Fruit fly (Drosophila melanogaster) Kc167 (cell line): Measurements from ENCODE around the gene Inx7.

Experiments
- Myc ChIP-seq: fragments of >200 bp; optimal IDR thresholded peaks from 2 replicates; lab custom pipeline; 2017; ENCODE audit warnings: missing external identifiers
- Sin3A ChIP-seq: fragments of >200 bp; optimal IDR thresholded peaks from 2 replicates; lab custom pipeline; 2018; ENCODE audit warnings: missing external identifiers
- h ChIP-seq: fragments of >200 bp; optimal IDR thresholded peaks from 3 replicates; lab custom pipeline; 2018; ENCODE audit warnings: missing external identifiers
- insv ChIP-seq: fragments of >200 bp; optimal IDR thresholded peaks from 3 replicates; lab custom pipeline; 2018; ENCODE audit warnings: missing external identifiers
- psq ChIP-seq: fragments of >200 bp; optimal IDR thresholded peaks from 2 replicates; lab custom pipeline; 2017; ENCODE audit warnings: missing external identifiers
- ttk ChIP-seq: sonication (Bioruptor generic); optimal IDR thresholded peaks from 2 replicates; lab custom pipeline; 2017; ENCODE audit warnings: missing external identifiers

Gene Inx7

DNA sequence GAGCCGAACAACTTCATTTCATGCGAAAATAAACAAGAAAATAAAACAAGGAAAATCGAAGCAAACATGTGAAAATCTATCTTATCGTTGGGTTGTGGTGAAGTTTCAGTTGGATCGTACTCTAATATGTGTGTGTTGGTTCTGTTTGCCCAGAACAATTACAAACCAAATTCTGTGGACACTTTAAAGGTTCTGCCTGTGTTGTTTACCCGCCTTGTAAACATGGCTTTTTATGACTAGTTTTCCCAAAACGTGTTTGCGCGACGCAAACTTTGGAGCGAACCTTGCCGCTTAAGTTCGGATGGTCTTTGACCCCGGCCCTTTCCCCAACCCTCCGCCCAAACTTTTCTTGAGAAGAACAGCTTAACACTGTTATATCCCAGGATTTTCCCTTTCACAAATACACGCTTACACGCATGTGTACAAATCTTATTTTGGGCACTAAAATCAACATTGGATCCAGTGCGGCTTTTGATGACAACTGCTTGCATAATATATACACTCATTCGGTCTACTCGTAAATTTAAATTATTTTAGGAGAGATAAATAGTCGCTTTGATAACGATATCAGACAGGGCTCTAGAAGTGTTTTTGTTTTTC is 10.8 kb upstream of the Inx7 start:
- TF ChIP-seq Sin3A: no peak

DNA sequence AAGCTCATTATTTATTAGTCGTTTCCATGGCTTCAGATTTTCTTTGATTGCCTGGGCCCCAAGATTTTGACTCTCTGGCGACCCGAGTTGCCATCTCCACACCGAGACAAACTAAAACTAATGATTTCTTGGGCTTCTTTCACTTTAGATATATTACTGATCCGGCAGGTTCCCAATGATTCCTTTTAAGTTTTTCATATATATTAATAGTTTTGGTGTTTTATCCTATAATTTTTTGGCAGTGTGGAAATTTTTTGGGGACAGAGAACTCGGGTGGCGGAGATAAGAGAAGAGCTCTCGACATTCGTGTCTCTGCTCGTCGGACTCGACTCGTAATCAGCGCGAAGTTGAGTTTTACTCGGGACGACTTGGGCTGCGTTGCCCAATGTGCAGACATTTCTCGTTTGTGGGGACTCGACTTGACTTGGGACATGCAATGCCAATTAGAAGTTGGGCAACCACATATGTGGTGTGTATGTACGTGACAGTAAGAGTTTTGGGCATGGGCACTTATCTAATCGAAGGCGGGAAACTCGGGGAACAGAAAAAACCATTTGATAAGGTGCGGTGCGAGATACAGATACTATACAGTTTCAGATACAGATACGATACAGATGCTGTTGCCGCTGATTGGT is 7.8 kb upstream of the Inx7 start:
- TF ChIP-seq Myc (no peak), h (lab: Kevin White, UChicago) (no peak), insv (lab: Kevin White, UChicago) (no peak), Sin3A (no peak), ttk (lab: Kevin White, UChicago) (no peak)

DNA sequence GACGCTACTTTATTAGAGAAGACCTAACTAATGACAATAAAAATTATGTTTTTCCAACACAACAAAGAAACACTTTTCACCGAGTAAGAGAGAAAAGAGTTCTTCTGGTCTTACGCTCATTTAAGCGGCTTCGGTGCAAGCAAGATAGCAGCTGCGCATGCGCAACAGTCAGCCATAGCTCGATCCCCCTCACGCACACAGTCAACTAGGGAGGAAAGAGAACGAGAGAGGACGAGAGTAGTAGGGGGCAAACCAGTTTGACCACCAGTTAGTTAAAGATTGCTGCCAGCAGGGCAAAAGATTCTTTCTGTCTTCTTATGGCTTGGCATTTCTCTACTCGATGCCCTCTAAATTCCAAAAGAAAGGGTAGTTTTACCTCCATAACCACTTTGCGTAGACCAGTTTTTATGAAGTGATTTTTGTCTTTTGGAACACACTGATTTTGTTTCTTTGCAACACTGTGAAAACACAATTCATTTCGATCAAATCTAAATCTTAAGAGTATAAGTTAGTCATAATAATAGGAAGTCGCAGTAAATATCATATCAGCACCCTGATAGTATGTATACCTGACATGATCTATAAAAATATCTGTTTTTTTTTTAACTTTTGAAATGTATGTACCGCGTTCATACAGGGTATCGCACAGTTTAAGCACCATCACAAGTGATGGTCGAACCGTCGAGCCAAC is 7.2 kb upstream of the Inx7 start:
- no peak for TF ChIP-seq insv (lab: Kevin White, UChicago)
- no peak for TF ChIP-seq Sin3A
- no peak for TF ChIP-seq Myc
- no peak for TF ChIP-seq h (lab: Kevin White, UChicago)
- TF ChIP-seq ttk (lab: Kevin White, UChicago): no peak
- no peak for TF ChIP-seq psq (lab: Kevin White, UChicago)

DNA sequence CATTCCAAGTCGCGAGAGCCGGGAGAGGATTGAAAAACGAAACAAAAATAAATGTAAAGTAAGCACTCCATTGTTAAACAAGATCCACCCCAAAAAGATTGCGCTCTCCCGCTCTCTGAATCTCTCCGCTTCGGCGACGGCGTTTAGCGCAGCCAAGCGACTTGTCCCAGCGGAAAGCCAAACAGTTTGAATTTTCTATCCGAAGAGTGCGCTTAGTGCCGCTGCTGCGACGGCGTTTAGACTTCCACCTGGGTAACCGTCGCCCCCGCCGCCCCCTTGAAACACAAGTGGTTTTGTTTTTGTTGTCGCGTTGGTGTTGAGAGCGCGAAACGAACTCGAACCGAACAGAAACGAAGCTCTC is 5.1 kb upstream of the Inx7 start, which contains the start of gene Inx2:
Gene Inx2, plus strand, starts transcription at position 181 of the 361 bp plus-strand sequence.
- no peak for TF ChIP-seq psq (lab: Kevin White, UChicago)
- TF ChIP-seq h (lab: Kevin White, UChicago): no peak
- TF ChIP-seq ttk (lab: Kevin White, UChicago): no peak
- TF ChIP-seq Myc: no peak
- TF ChIP-seq Sin3A: no peak
- TF ChIP-seq insv (lab: Kevin White, UChicago): no peak

DNA sequence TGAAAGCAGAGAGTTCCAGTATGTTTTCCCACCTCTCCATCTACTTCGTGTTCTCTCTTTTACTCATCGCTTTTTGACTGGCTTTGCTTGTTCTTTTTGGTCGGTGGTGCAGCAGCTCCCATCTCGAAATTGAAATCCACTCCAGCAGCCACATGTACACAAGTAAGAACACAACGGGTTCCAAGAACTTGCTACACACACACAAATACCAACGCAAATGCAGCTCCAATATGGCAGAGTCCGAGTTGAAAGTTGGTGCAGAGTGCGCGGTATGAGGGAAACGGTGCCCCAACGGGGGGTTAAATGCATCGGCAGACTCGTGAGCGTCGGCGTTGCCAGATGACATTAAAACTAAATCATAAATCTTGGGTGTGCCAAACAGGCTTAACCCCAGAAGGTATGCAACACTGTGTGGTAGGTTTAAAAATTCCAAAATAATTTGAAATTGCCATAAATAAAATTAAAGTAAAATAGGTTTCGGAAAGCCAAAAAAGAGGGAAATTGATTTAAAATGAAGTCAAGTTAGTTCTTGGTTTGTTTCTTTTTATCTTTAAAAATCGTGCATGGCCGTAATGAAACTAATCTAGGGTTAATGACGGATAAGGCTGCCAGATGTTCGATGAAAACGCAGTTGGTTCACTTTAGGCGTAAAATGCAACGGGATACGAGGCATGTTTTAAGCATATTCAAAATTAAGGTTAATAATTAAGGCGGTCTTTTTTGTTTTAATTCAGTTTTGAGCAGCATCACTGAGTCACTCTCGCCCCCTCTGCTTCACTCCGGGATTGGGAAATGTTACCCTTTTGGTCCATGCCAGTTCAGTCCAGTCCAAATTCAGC is 4.5 kb upstream of the Inx7 start:
- TF ChIP-seq Myc (no peak), Sin3A (no peak), h (lab: Kevin White, UChicago) (no peak), ttk (lab: Kevin White, UChicago) (no peak), psq (lab: Kevin White, UChicago) (no peak), insv (lab: Kevin White, UChicago) (no peak)

- TF ChIP-seq h (lab: Kevin White, UChicago): no peak
Measured at dm6 chrX:6996965-6997652, 3.7 kb upstream of the Inx7 start.

DNA sequence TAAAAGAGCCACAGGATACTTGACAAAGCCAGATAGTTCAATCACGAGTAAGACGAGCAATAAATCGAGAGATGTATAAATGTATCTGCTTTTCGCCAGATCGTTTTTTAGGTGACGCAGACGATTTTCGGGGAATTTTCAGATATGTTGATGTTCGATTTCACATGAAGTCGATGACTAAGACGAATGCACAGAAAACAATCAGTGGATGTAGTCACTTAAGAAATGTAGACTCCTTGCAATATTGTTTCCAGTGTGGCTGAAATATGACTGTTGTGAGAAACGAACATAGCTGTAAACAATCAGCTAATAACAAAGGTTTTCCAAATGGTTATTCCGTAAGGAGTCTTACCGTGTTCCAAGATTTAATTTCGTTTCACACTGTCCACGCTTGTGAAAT is 2.7 kb upstream of the Inx7 start:
- TF ChIP-seq insv (lab: Kevin White, UChicago): no peak
- no peak for TF ChIP-seq Sin3A
- TF ChIP-seq Myc: no peak
- TF ChIP-seq psq (lab: Kevin White, UChicago): no peak
- TF ChIP-seq ttk (lab: Kevin White, UChicago): no peak
- TF ChIP-seq h (lab: Kevin White, UChicago): no peak

dm6 chrX:6995258-6995657 is 1.8 kb upstream of the Inx7 start:
- TF ChIP-seq psq (lab: Kevin White, UChicago) (no peak), ttk (lab: Kevin White, UChicago) (no peak), Sin3A (no peak), h (lab: Kevin White, UChicago) (no peak), Myc (no peak), insv (lab: Kevin White, UChicago) (no peak)

dm6 chrX:6994473-6995179 is 1.2 kb upstream of the Inx7 start:
- TF ChIP-seq ttk (lab: Kevin White, UChicago) (no peak), insv (lab: Kevin White, UChicago) (no peak), psq (lab: Kevin White, UChicago) (no peak), Myc (no peak), h (lab: Kevin White, UChicago) (no peak), Sin3A (no peak)

- TF ChIP-seq insv (lab: Kevin White, UChicago): no peak
- no peak for TF ChIP-seq Sin3A
Measured at dm6 chrX:6993753-6994152, 341 bp upstream of the Inx7 start.

DNA sequence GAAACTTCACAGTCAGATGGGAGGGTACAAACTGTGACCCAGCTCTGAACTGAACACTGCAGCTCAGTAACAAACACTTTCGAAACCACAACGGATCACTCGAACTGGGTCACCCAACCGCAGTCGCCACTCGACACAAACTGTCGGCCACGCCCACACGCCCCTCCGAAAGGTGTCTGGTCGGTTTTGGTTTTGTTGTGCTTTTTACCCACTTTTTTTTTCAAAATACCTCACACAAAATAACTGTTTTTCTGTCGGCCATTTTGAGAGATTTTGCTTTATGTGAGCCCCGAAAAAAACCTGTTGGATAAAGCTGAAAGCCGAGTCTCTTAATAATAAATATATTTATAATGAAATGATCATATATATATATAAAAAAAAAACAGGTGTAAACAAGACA is 2.1 kb downstream of the Inx7 start, which contains the start of gene ogre:
Gene ogre, minus strand, starts transcription at position 33 of the 400 bp plus-strand sequence.
- TF ChIP-seq h (lab: Kevin White, UChicago) (no peak), ttk (lab: Kevin White, UChicago) (no peak), psq (lab: Kevin White, UChicago) (no peak), insv (lab: Kevin White, UChicago) (no peak), Sin3A (no peak), Myc (no peak)
